Worm (Caenorhabditis elegans) whole organism, L2 larva: ENCODE measurements around the gene tkr-3.

ENCODE experiments used
- R02D3.7 ChIP-seq: fragments of 150-350 bp; optimal IDR thresholded peaks from 2 replicates; lab custom pipeline; 2014; ENCODE audit warnings: missing biosample characterization, missing genetic modification characterization
- alr-1 ChIP-seq: fragments of 150-350 bp; optimal IDR thresholded peaks from 2 replicates; lab custom pipeline; 2014; ENCODE audit warnings: missing biosample characterization, missing genetic modification characterization
- elt-1 ChIP-seq: fragments of 150-350 bp; optimal IDR thresholded peaks from 2 replicates; lab custom pipeline; 2014; ENCODE audit warnings: missing biosample characterization, missing genetic modification characterization
- gmeb-1 ChIP-seq: fragments of 150-350 bp; optimal IDR thresholded peaks from 2 replicates; lab custom pipeline; 2014; ENCODE audit warnings: missing biosample characterization, missing genetic modification characterization
- lin-11 ChIP-seq: fragments of 150-350 bp; sonication (generic microtip); optimal IDR thresholded peaks from 2 replicates; lab custom pipeline; 2014; ENCODE audit warnings: missing biosample characterization, missing genetic modification characterization, inconsistent platforms, mixed read lengths
- lin-39 ChIP-seq: fragments of 150-350 bp; optimal IDR thresholded peaks from 2 replicates; lab custom pipeline; 2014; ENCODE audit warnings: missing biosample characterization, missing genetic modification reagents, missing genetic modification characterization
- mdl-1 ChIP-seq, 2 experiments: fragments of 150-350 bp in 1 of 2; sonication (generic microtip) in 1 of 2; optimal IDR thresholded peaks; 2 replicates each; lab custom pipeline; 2017; ENCODE audit warnings: missing biosample characterization in 2 of 2, missing genetic modification characterization in 2 of 2
- nhr-11 ChIP-seq: fragments of 150-350 bp; optimal IDR thresholded peaks from 2 replicates; lab custom pipeline; 2014; ENCODE audit warnings: missing biosample characterization, missing genetic modification characterization
- nhr-25 ChIP-seq: fragments of 150-350 bp; sonication (generic microtip); optimal IDR thresholded peaks from 3 replicates; lab custom pipeline; 2014; ENCODE audit warnings: missing biosample characterization, missing genetic modification characterization
- nhr-6 ChIP-seq: fragments of 150-350 bp; optimal IDR thresholded peaks from 2 replicates; lab custom pipeline; 2014; ENCODE audit warnings: missing biosample characterization, missing genetic modification characterization
- unc-62 ChIP-seq: fragments of 150-350 bp; optimal IDR thresholded peaks from 2 replicates; lab custom pipeline; 2014; ENCODE audit warnings: missing biosample characterization, missing genetic modification reagents, missing genetic modification characterization
- ztf-11 ChIP-seq: sonication (generic microtip); optimal IDR thresholded peaks from 2 replicates; lab custom pipeline; 2017; ENCODE audit warnings: missing biosample characterization, missing genetic modification characterization

DNA sequence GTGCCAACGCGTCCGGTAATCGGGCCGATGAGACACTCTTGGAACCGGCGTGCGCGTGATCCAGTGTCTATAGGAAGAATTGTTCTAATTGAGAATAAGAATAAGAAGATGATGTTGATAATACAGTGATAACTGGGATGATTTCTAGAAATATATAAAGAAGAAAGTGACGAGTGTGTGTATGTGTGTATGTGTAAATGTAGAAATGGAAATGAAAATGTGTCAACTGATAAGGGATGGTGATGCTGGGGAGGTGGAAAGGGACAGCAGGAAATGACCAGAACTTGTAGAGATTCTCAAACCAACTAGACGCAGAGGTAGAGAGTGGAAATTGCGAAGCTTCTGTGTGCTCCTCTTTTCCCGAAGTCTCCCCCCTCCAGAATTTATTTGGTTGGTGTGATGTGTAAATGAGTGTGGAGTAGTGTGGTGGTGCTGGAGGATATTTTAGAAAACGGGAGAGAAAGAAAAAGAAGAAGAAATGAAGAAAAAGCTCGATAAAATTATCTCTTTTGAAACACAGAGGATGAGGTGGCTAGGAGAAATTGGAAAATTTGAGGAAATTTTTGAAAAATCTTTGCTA lies 12.0 kb upstream of the tkr-3 start:
- TF ChIP-seq gmeb-1 (tag; lab: Kevin White, UChicago): no peak
- no peak for TF ChIP-seq nhr-6
- TF ChIP-seq nhr-11: no peak
- no peak for TF ChIP-seq ztf-11 (tag; lab: Kevin White, UChicago)
- no peak for TF ChIP-seq elt-1 (tag; lab: Kevin White, UChicago)
- TF ChIP-seq R02D3.7 (tag; lab: Kevin White, UChicago): no peak
- TF ChIP-seq alr-1 (tag; lab: Kevin White, UChicago): no peak
- TF ChIP-seq unc-62 (GFP tag; lab: Kevin White, UChicago): no peak
- no peak for TF ChIP-seq lin-39
- TF ChIP-seq nhr-25 (tag; lab: Kevin White, UChicago): no peak
- no peak for TF ChIP-seq lin-11
- TF ChIP-seq mdl-1 (tag; optimal IDR thresholded peaks at IDR 0.05; lab: Kevin White, UChicago): no peak
